Worm (Caenorhabditis elegans) whole organism, early embryonic: Measurements from ENCODE around the gene gst-32.

ENCODE experiments used
- aly-1 ChIP-seq: sonication (generic microtip); optimal IDR thresholded peaks from 2 replicates; lab custom pipeline; 2016; ENCODE audit warnings: missing genetic modification characterization, missing compliant biosample characterization
- ama-1 ChIP-seq: fragments of 150-350 bp; optimal IDR thresholded peaks from 2 replicates; lab custom pipeline; 2014
- flt-1 ChIP-seq: fragments of 200-800 bp; sonication (Bioruptor generic); IDR thresholded peaks from 2 replicates; pipeline ENCODE4 v1.3.6; 2022; ENCODE audit warnings: missing genetic modification characterization, missing compliant biosample characterization
- hmbx-1 ChIP-seq: sonication (generic microtip); optimal IDR thresholded peaks from 2 replicates; lab custom pipeline; 2016; ENCODE audit warnings: mild to moderate bottlenecking, missing genetic modification characterization, missing compliant biosample characterization
- hnd-1 ChIP-seq: sonication (generic microtip); optimal IDR thresholded peaks from 2 replicates; lab custom pipeline; 2016; ENCODE audit warnings: missing genetic modification characterization, missing compliant biosample characterization
- pes-1 ChIP-seq: fragments of 200-800 bp; sonication (Bioruptor generic); IDR thresholded peaks from 2 replicates; pipeline ENCODE4 v1.3.6; 2022; ENCODE audit warnings: missing genetic modification reagents, missing genetic modification characterization, missing compliant biosample characterization
- scrt-1 ChIP-seq: fragments of 200-800 bp; sonication (Bioruptor generic); IDR thresholded peaks from 2 replicates; pipeline ENCODE4 v1.3.6; 2022; ENCODE audit warnings: missing genetic modification characterization, missing compliant biosample characterization
- tra-4 ChIP-seq: sonication (generic microtip); optimal IDR thresholded peaks from 2 replicates; lab custom pipeline; 2017; ENCODE audit warnings: missing genetic modification characterization, missing compliant biosample characterization

- TF ChIP-seq ama-1 (lab: Kevin White, UChicago) (no peak), pes-1 (GFP tag; lab: Robert Waterston, UW) (no peak), tra-4 (no peak), hmbx-1 (tag; lab: Kevin White, UChicago) (no peak), flt-1 (no peak), scrt-1 (GFP tag; lab: Robert Waterston, UW) (no peak), aly-1 (tag; lab: Kevin White, UChicago) (no peak), hnd-1 (no peak)
Measured at ce11 chrII:15206234-15206633, 27.8 kb upstream of the gst-32 start.
